Worm (Caenorhabditis elegans): ENCODE data around the gene E02C12.12.

Gene E02C12.12

ce11 chrV:9424514-9424913 is 42.4 kb upstream of the E02C12.12 start (continued):
- no peak for TF ChIP-seq zag-1 (tag; optimal IDR thresholded peaks at IDR 0.05)
- TF ChIP-seq lin-39 (tag; optimal IDR thresholded peaks at IDR 0.05), result no peak
- TF ChIP-seq nhr-90 (tag; optimal IDR thresholded peaks at IDR 0.05; ENCODE audit: poor library complexity), result no peak
- peak; percentile 16 for TF ChIP-seq swsn-7 (tag; optimal IDR thresholded peaks at IDR 0.05)
- TF ChIP-seq pax-3 (tag; optimal IDR thresholded peaks at IDR 0.05), result no peak
- TF ChIP-seq unc-130 (tag; optimal IDR thresholded peaks at IDR 0.05), result no peak
- no peak for TF ChIP-seq ztf-4 (tag; optimal IDR thresholded peaks at IDR 0.05)
- peak in 1 of 2 experiments; percentile 20 for TF ChIP-seq lsy-2 (tag; optimal IDR thresholded peaks at IDR 0.05)
- TF ChIP-seq nhr-47 (tag; optimal IDR thresholded peaks at IDR 0.05), result no peak
- no peak for TF ChIP-seq lin-15B (tag; optimal IDR thresholded peaks at IDR 0.05)
- no peak for TF ChIP-seq nhr-237 (tag; optimal IDR thresholded peaks at IDR 0.05)
- TF ChIP-seq rnt-1 (tag; optimal IDR thresholded peaks at IDR 0.05), result peak; percentile 31
- TF ChIP-seq isw-1 (GFP tag; IDR thresholded peaks at IDR 0.05), result no peak
- no peak for TF ChIP-seq nhr-11 (tag; optimal IDR thresholded peaks at IDR 0.05)
- peak in 1 of 2 experiments; percentile 57 for TF ChIP-seq mdl-1 (tag; optimal IDR thresholded peaks at IDR 0.05)
- no peak for TF ChIP-seq alr-1 (tag; optimal IDR thresholded peaks at IDR 0.05; ENCODE audit: borderline replicate concordance)
- no peak for TF ChIP-seq mab-9 (GFP tag; IDR thresholded peaks at IDR 0.05)
- TF ChIP-seq lin-35 (GFP tag; optimal IDR thresholded peaks at IDR 0.05), result peak in 1 of 2 experiments; percentile 59
- no peak for TF ChIP-seq ztf-11 (tag; optimal IDR thresholded peaks at IDR 0.05)
- no peak for TF ChIP-seq hpl-2 (GFP tag; optimal IDR thresholded peaks at IDR 0.05)
- no peak for TF ChIP-seq unc-62 (GFP tag; optimal IDR thresholded peaks at IDR 0.05)
- no peak for TF ChIP-seq hlh-4 (tag; optimal IDR thresholded peaks at IDR 0.05)
- TF ChIP-seq aha-1 (tag; optimal IDR thresholded peaks at IDR 0.05), result no peak
- no peak for TF ChIP-seq grh-1 (GFP tag; IDR thresholded peaks at IDR 0.05)
- TF ChIP-seq dsc-1 (tag; optimal IDR thresholded peaks at IDR 0.05), result no peak
- TF ChIP-seq ces-1 (GFP tag; optimal IDR thresholded peaks at IDR 0.05), result no peak
- no peak for TF ChIP-seq fkh-4 (tag; optimal IDR thresholded peaks at IDR 0.05; ENCODE audit: borderline replicate concordance)
- TF ChIP-seq nhr-12 (tag; optimal IDR thresholded peaks at IDR 0.05), result no peak
- TF ChIP-seq ceh-8 (GFP tag; optimal IDR thresholded peaks at IDR 0.05), result no peak
- peak; percentile 18 for TF ChIP-seq nhr-71 (tag; optimal IDR thresholded peaks at IDR 0.05)
- peak in 1 of 3 experiments; percentile 1 for TF ChIP-seq dpl-1 (GFP tag; optimal IDR thresholded peaks at IDR 0.05)
- peak; percentile 25 for TF ChIP-seq nhr-77 (tag; optimal IDR thresholded peaks at IDR 0.05)
- TF ChIP-seq nhr-20 (tag; optimal IDR thresholded peaks at IDR 0.05), result peak; percentile 44
- TF ChIP-seq C04F5.9 (tag; optimal IDR thresholded peaks at IDR 0.05), result no peak
- no peak for TF ChIP-seq ets-5 (GFP tag; IDR thresholded peaks at IDR 0.05)
- TF ChIP-seq lin-13 (GFP tag; optimal IDR thresholded peaks at IDR 0.05), result no peak
- no peak for TF ChIP-seq skn-1 (tag; optimal IDR thresholded peaks at IDR 0.05)
- no peak for TF ChIP-seq C16A3.4 (tag; optimal IDR thresholded peaks at IDR 0.05)
- TF ChIP-seq nhr-28 (tag; optimal IDR thresholded peaks at IDR 0.05), result no peak

ce11 chrV:9423539-9423938 is 41.4 kb upstream of the E02C12.12 start:
- no peak for TF ChIP-seq C04F5.9 (tag; optimal IDR thresholded peaks at IDR 0.05)
- no peak for TF ChIP-seq efl-1 (optimal IDR thresholded peaks at IDR 0.05)
- no peak for TF ChIP-seq efl-1 (GFP tag; optimal IDR thresholded peaks at IDR 0.05 in 1 of 2)
- TF ChIP-seq C16A3.4 (tag; optimal IDR thresholded peaks at IDR 0.05), result no peak
- peak; percentile 29 for TF ChIP-seq blmp-1 (tag; optimal IDR thresholded peaks at IDR 0.05)
- TF ChIP-seq nhr-85 (tag), result peak; percentile 84
- TF ChIP-seq nhr-19 (GFP tag; conservative IDR thresholded peaks at IDR 0.05), result no peak
- TF ChIP-seq zip-4 (GFP tag; optimal IDR thresholded peaks at IDR 0.05), result no peak
- no peak for TF ChIP-seq fos-1 (tag; optimal IDR thresholded peaks at IDR 0.05)
- no peak for TF ChIP-seq lin-35 (GFP tag; optimal IDR thresholded peaks at IDR 0.05)
- TF ChIP-seq ztf-4 (tag; optimal IDR thresholded peaks at IDR 0.05), result no peak
- no peak for TF ChIP-seq fkh-4 (tag; optimal IDR thresholded peaks at IDR 0.05; ENCODE audit: borderline replicate concordance)
- no peak for TF ChIP-seq sup-37 (GFP tag; optimal IDR thresholded peaks at IDR 0.05)
- TF ChIP-seq pag-3 (tag; optimal IDR thresholded peaks at IDR 0.05; ENCODE audit: borderline replicate concordance, insufficient read depth), result no peak
- no peak for TF ChIP-seq alr-1 (tag; optimal IDR thresholded peaks at IDR 0.05; ENCODE audit: borderline replicate concordance)
- TF ChIP-seq tbx-2 (tag; optimal IDR thresholded peaks at IDR 0.05), result no peak
- no peak for TF ChIP-seq elt-2 (tag; optimal IDR thresholded peaks at IDR 0.05)
- TF ChIP-seq swsn-7 (tag; optimal IDR thresholded peaks at IDR 0.05), result no peak
- TF ChIP-seq snu-23 (GFP tag; optimal IDR thresholded peaks at IDR 0.05), result peak; percentile 22
- TF ChIP-seq lin-14 (GFP tag; optimal IDR thresholded peaks at IDR 0.05), result peak; percentile 57

Data from whole organism, L1 larva.